Fruit fly (Drosophila melanogaster) whole organism, embryonic: ENCODE results near the gene CG5731.
A peak's percentile ranks its signal among the peaks of the same experiment; 100 is the strongest.

Source experiments
- Aef1 ChIP-seq: fragments of 200-800 bp; sonication (Bioruptor generic); IDR thresholded peaks from 3 replicates; pipeline ENCODE4 v1.3.6; 2022; ENCODE audit warnings: missing biosample characterization, missing genetic modification characterization
- Atf-2 ChIP-seq: fragments of 200-800 bp; sonication (Bioruptor generic); optimal IDR thresholded peaks from 2 replicates; lab custom pipeline; 2016; ENCODE audit warnings: missing biosample characterization, missing genetic modification characterization
- CG10147 ChIP-seq: fragments of 200-800 bp; sonication (Bioruptor generic); optimal IDR thresholded peaks from 2 replicates; lab custom pipeline; 2019; ENCODE audit warnings: missing biosample characterization, mild to moderate bottlenecking, missing genetic modification characterization, moderate library complexity
- CG10209 ChIP-seq: fragments of 200-800 bp; sonication (Bioruptor generic); optimal IDR thresholded peaks from 3 replicates; lab custom pipeline; 2017; ENCODE audit warnings: missing biosample characterization, mild to moderate bottlenecking, missing genetic modification characterization, missing genetic modification reagents
- CG12744 ChIP-seq: fragments of 200-800 bp; sonication (Bioruptor generic); optimal IDR thresholded peaks from 2 replicates; lab custom pipeline; 2016; ENCODE audit warnings: missing biosample characterization, missing genetic modification characterization
- CG13424 ChIP-seq: fragments of 200-800 bp; sonication (Bioruptor generic); optimal IDR thresholded peaks from 2 replicates; lab custom pipeline; 2019; ENCODE audit warnings: missing biosample characterization, mild to moderate bottlenecking, missing genetic modification characterization, moderate library complexity
- CG13624 ChIP-seq: fragments of 200-800 bp; sonication (Bioruptor generic); optimal IDR thresholded peaks from 2 replicates; lab custom pipeline; 2016; ENCODE audit warnings: missing biosample characterization, missing genetic modification characterization
- CG14441 ChIP-seq: fragments of 200-800 bp; sonication (Bioruptor generic); IDR thresholded peaks from 2 replicates; pipeline ENCODE4 v1.3.6; 2022; ENCODE audit warnings: missing biosample characterization, missing genetic modification characterization
- CG15514 ChIP-seq: fragments of 200-800 bp; sonication (Bioruptor generic); optimal IDR thresholded peaks from 3 replicates; lab custom pipeline; 2017; ENCODE audit warnings: missing biosample characterization, missing genetic modification characterization, mild to moderate bottlenecking, moderate library complexity, missing genetic modification reagents
- CG16779 ChIP-seq: fragments of 200-800 bp; sonication (Bioruptor generic); IDR thresholded peaks from 2 replicates; pipeline ENCODE4 v1.3.6; 2022; ENCODE audit warnings: missing biosample characterization, missing genetic modification characterization
- CG17186 ChIP-seq: fragments of 200-800 bp; sonication (Bioruptor generic); optimal IDR thresholded peaks from 3 replicates; lab custom pipeline; 2017; ENCODE audit warnings: missing biosample characterization, missing genetic modification reagents, missing genetic modification characterization
- CG17328 ChIP-seq: fragments of 200-800 bp; sonication (Bioruptor generic); IDR thresholded peaks from 2 replicates; pipeline ENCODE4 v1.3.6; 2022; ENCODE audit warnings: missing biosample characterization, missing genetic modification characterization
- CG30403 ChIP-seq: fragments of 200-800 bp; sonication (Bioruptor generic); optimal IDR thresholded peaks from 3 replicates; lab custom pipeline; 2016; ENCODE audit warnings: missing biosample characterization, missing genetic modification characterization
- CG31388 ChIP-seq: fragments of 200-800 bp; sonication (Bioruptor generic); optimal IDR thresholded peaks from 2 replicates; lab custom pipeline; 2016; ENCODE audit warnings: missing biosample characterization, missing genetic modification characterization
- CG4328 ChIP-seq: fragments of 200-800 bp; sonication (Bioruptor generic); optimal IDR thresholded peaks from 3 replicates; lab custom pipeline; 2017; ENCODE audit warnings: missing biosample characterization, missing genetic modification reagents, missing genetic modification characterization
- CG4424 ChIP-seq: fragments of 200-800 bp; sonication (Bioruptor generic); optimal IDR thresholded peaks from 3 replicates; lab custom pipeline; 2016; ENCODE audit warnings: missing biosample characterization, missing genetic modification characterization
- CG6689 ChIP-seq: fragments of 200-800 bp; sonication (Bioruptor generic); IDR thresholded peaks from 2 replicates; pipeline ENCODE4 v1.3.6; 2022; ENCODE audit warnings: missing biosample characterization, missing genetic modification characterization
- CG7271 ChIP-seq: fragments of 200-800 bp; sonication (Bioruptor generic); optimal IDR thresholded peaks from 2 replicates; lab custom pipeline; 2018; ENCODE audit warnings: missing biosample characterization, mild to moderate bottlenecking, missing genetic modification characterization, moderate library complexity
- CG8089 ChIP-seq: fragments of 200-800 bp; sonication (Bioruptor generic); optimal IDR thresholded peaks from 3 replicates; lab custom pipeline; 2016; ENCODE audit warnings: missing biosample characterization, missing genetic modification characterization
- CG9437 ChIP-seq: fragments of 200-800 bp; sonication (Bioruptor generic); optimal IDR thresholded peaks from 2 replicates; lab custom pipeline; 2018; ENCODE audit warnings: missing biosample characterization, mild to moderate bottlenecking, missing genetic modification characterization
- Dek ChIP-seq: fragments of 200-800 bp; sonication (Bioruptor generic); optimal IDR thresholded peaks from 3 replicates; lab custom pipeline; 2019; ENCODE audit warnings: missing biosample characterization, mild to moderate bottlenecking, missing genetic modification characterization, moderate library complexity
- Dll ChIP-seq: fragments of 200-800 bp; sonication (Bioruptor generic); IDR thresholded peaks from 4 replicates; pipeline ENCODE4 v1.3.6; 2022; ENCODE audit warnings: missing biosample characterization, missing genetic modification characterization; ENCODE audit not compliant: partially characterized antibody
- Hand ChIP-seq: fragments of 200-800 bp; sonication (Bioruptor generic); optimal IDR thresholded peaks from 2 replicates; lab custom pipeline; 2017; ENCODE audit warnings: mild to moderate bottlenecking, missing biosample characterization, missing genetic modification reagents, missing genetic modification characterization
- Lhr ChIP-seq: fragments of 200-800 bp; sonication (Bioruptor generic); optimal IDR thresholded peaks from 3 replicates; lab custom pipeline; 2017; ENCODE audit warnings: mild to moderate bottlenecking, missing biosample characterization, missing genetic modification reagents, missing genetic modification characterization
- MTF-1 ChIP-seq: fragments of 200-800 bp; sonication (Bioruptor generic); optimal IDR thresholded peaks from 2 replicates; lab custom pipeline; 2018; ENCODE audit warnings: missing biosample characterization, mild to moderate bottlenecking, missing genetic modification characterization, borderline replicate concordance
- PHDP ChIP-seq: fragments of 200-800 bp; sonication (Bioruptor generic); optimal IDR thresholded peaks from 3 replicates; lab custom pipeline; 2018; ENCODE audit warnings: missing biosample characterization, mild to moderate bottlenecking, missing genetic modification characterization, moderate library complexity
- Rx ChIP-seq: fragments of 200-800 bp; sonication (Bioruptor generic); IDR thresholded peaks from 2 replicates; pipeline ENCODE4 v1.3.6; 2022; ENCODE audit warnings: missing biosample characterization, missing genetic modification characterization
- Side ChIP-seq: fragments of 200-800 bp; sonication (Bioruptor generic); optimal IDR thresholded peaks from 2 replicates; lab custom pipeline; 2016; ENCODE audit warnings: missing biosample characterization, missing genetic modification characterization
- Sox102F ChIP-seq: fragments of 200-800 bp; sonication (Bioruptor generic); optimal IDR thresholded peaks from 2 replicates; lab custom pipeline; 2018; ENCODE audit warnings: missing biosample characterization, mild to moderate bottlenecking, missing genetic modification characterization, moderate library complexity
- abd-A ChIP-seq: fragments of 200-800 bp; sonication (Bioruptor generic); optimal IDR thresholded peaks from 3 replicates; lab custom pipeline; 2019; ENCODE audit warnings: missing biosample characterization, mild to moderate bottlenecking, missing genetic modification characterization, moderate library complexity
- ara ChIP-seq: fragments of 200-800 bp; sonication (Bioruptor generic); IDR thresholded peaks from 2 replicates; pipeline ENCODE4 v1.3.6; 2022; ENCODE audit warnings: missing biosample characterization, missing genetic modification characterization
- bcd ChIP-seq: fragments of 200-800 bp; sonication (Bioruptor generic); optimal IDR thresholded peaks from 2 replicates; lab custom pipeline; 2017; ENCODE audit warnings: missing biosample characterization, mild to moderate bottlenecking, missing genetic modification characterization
- corto ChIP-seq: fragments of 200-800 bp; sonication (Bioruptor generic); optimal IDR thresholded peaks from 2 replicates; lab custom pipeline; 2016; ENCODE audit warnings: missing biosample characterization, mild to moderate bottlenecking, missing genetic modification characterization, moderate library complexity
- crp ChIP-seq, 2 experiments: fragments of 200-800 bp; sonication (Bioruptor generic); optimal IDR thresholded peaks; 2 replicates in 1 of 2; 3 replicates in 1 of 2; lab custom pipeline; 2017; ENCODE audit warnings: missing biosample characterization in 2 of 2, missing genetic modification characterization in 2 of 2, mild to moderate bottlenecking in 1 of 2, moderate library complexity in 1 of 2
- dysf ChIP-seq: fragments of 200-800 bp; sonication (Bioruptor generic); IDR thresholded peaks from 3 replicates; pipeline ENCODE4 v1.3.6; 2022; ENCODE audit warnings: missing biosample characterization, missing genetic modification characterization
- ewg ChIP-seq: fragments of 200-800 bp; sonication (Bioruptor generic); optimal IDR thresholded peaks from 3 replicates; lab custom pipeline; 2017; ENCODE audit warnings: mild to moderate bottlenecking, missing biosample characterization, missing genetic modification reagents, missing genetic modification characterization
- exex ChIP-seq: fragments of 200-800 bp; sonication (Bioruptor generic); optimal IDR thresholded peaks from 4 replicates; lab custom pipeline; 2018; ENCODE audit warnings: missing biosample characterization, mild to moderate bottlenecking, missing genetic modification characterization, moderate library complexity
- fd102C ChIP-seq: fragments of 200-800 bp; sonication (Bioruptor generic); optimal IDR thresholded peaks from 2 replicates; lab custom pipeline; 2018; ENCODE audit warnings: missing biosample characterization, mild to moderate bottlenecking, missing genetic modification characterization, moderate library complexity
- grau ChIP-seq: fragments of 200-800 bp; optimal IDR thresholded peaks from 3 replicates; lab custom pipeline; 2019; ENCODE audit warnings: missing biosample characterization, mild to moderate bottlenecking, missing genetic modification characterization, moderate library complexity
- grn ChIP-seq: fragments of 200-800 bp; sonication (Bioruptor generic); optimal IDR thresholded peaks from 3 replicates; lab custom pipeline; 2017; ENCODE audit warnings: missing biosample characterization, missing genetic modification characterization
- lbe ChIP-seq: fragments of 200-800 bp; sonication (Bioruptor generic); optimal IDR thresholded peaks from 2 replicates; lab custom pipeline; 2016; ENCODE audit warnings: missing biosample characterization, mild to moderate bottlenecking, missing genetic modification characterization
- lov ChIP-seq, 2 experiments: fragments of 200-800 bp in 1 of 2; fragments of >200 bp in 1 of 2; sonication (Bioruptor generic) in 1 of 2; IDR thresholded peaks in 1 of 2; optimal IDR thresholded peaks in 1 of 2; 2 replicates in 1 of 2; 3 replicates in 1 of 2; pipeline versions ENCODE4 v1.3.6 to Lab custom; 2017 to 2022; ENCODE audit warnings: missing biosample characterization in 1 of 2, missing genetic modification characterization in 1 of 2
- psq ChIP-seq: fragments of 200-800 bp; sonication (Bioruptor generic); optimal IDR thresholded peaks from 2 replicates; lab custom pipeline; 2017; ENCODE audit warnings: missing biosample characterization, missing genetic modification characterization
- pum ChIP-seq: fragments of 200-800 bp; sonication (Bioruptor generic); optimal IDR thresholded peaks from 2 replicates; lab custom pipeline; 2016; ENCODE audit warnings: missing biosample characterization, missing genetic modification characterization
- sim ChIP-seq: fragments of 200-800 bp; sonication (Bioruptor generic); IDR thresholded peaks from 2 replicates; pipeline ENCODE4 v1.3.6; 2022; ENCODE audit warnings: missing biosample characterization, missing genetic modification characterization
- ssp ChIP-seq: fragments of 200-800 bp; sonication (Bioruptor generic); IDR thresholded peaks from 2 replicates; pipeline ENCODE4 v1.3.6; 2022; ENCODE audit warnings: missing biosample characterization, missing genetic modification characterization
- tap ChIP-seq: fragments of 200-800 bp; optimal IDR thresholded peaks from 3 replicates; lab custom pipeline; 2019; ENCODE audit warnings: missing biosample characterization, mild to moderate bottlenecking, missing genetic modification characterization, moderate library complexity
- ttk ChIP-seq: fragments of 200-800 bp; sonication (Bioruptor generic); IDR thresholded peaks from 2 replicates; pipeline ENCODE4 v2.1.2; 2022; ENCODE audit warnings: missing biosample characterization, missing genetic modification characterization
- vfl ChIP-seq: fragments of 200-800 bp; sonication (Bioruptor generic); optimal IDR thresholded peaks from 2 replicates; lab custom pipeline; 2016; ENCODE audit warnings: missing biosample characterization, missing genetic modification characterization
- wek ChIP-seq: fragments of 200-800 bp; sonication (Bioruptor generic); optimal IDR thresholded peaks from 3 replicates; lab custom pipeline; 2018; ENCODE audit warnings: missing biosample characterization, mild to moderate bottlenecking, missing genetic modification characterization, moderate library complexity

The CG5731 gene

dm6 chr2L:10249655-10250202 lies 40.2 kb upstream of the CG5731 start (continued):
- TF ChIP-seq dysf (no peak), Side (GFP tag; lab: Kevin White, UChicago) (peak; percentile 1), CG16779 (GFP tag; lab: Robert Waterston, UW) (no peak), exex (tag; lab: Kevin White, UChicago) (peak; percentile 55), Aef1 (no peak), vfl (no peak), lbe (no peak), grau (tag; lab: Kevin White, UChicago) (no peak), CG17186 (GFP tag; lab: Kevin White, UChicago) (no peak), CG4424 (GFP tag; lab: Kevin White, UChicago) (no peak), Lhr (GFP tag; lab: Kevin White, UChicago) (no peak), CG13424 (tag; lab: Kevin White, UChicago) (peak; percentile 34), crp (GFP tag; optimal IDR thresholded peaks at IDR 0.05; lab: Kevin White, UChicago) (no peak), CG8089 (GFP tag; lab: Kevin White, UChicago) (peak; percentile 26), MTF-1 (GFP tag; lab: Kevin White, UChicago) (no peak), grn (GFP tag; lab: Kevin White, UChicago) (peak; percentile 20), Sox102F (GFP tag; lab: Kevin White, UChicago) (no peak), CG14441 (GFP tag; lab: Robert Waterston, UW) (no peak), CG7271 (tag; lab: Kevin White, UChicago) (no peak), CG10147 (GFP tag; lab: Kevin White, UChicago) (no peak), Dll (0 out of 4 replicates have a peak, but pooled peaks have one; percentile 24), ara (GFP tag; lab: Robert Waterston, UW) (no peak), CG12744 (no peak), fd102C (GFP tag; lab: Kevin White, UChicago) (peak; percentile 46), PHDP (tag; lab: Kevin White, UChicago) (no peak), pum (GFP tag; lab: Kevin White, UChicago) (no peak), sim (no peak), Rx (no peak), Atf-2 (no peak), bcd (GFP tag; lab: Kevin White, UChicago) (no peak), CG31388 (GFP tag; lab: Kevin White, UChicago) (no peak), Dek (no peak), ewg (GFP tag; lab: Kevin White, UChicago) (no peak), CG6689 (no peak), tap (no peak), ttk (GFP tag; lab: Robert Waterston, UW) (no peak), CG30403 (GFP tag; lab: Kevin White, UChicago) (no peak), psq (GFP tag; lab: Kevin White, UChicago) (no peak), CG10209 (GFP tag; lab: Kevin White, UChicago) (no peak), wek (peak; percentile 70), ssp (GFP tag; lab: Robert Waterston, UW) (no peak), Hand (GFP tag; lab: Kevin White, UChicago) (no peak), CG13624 (GFP tag; lab: Kevin White, UChicago) (no peak), lov (optimal IDR thresholded peaks at IDR 0.05; lab: Kevin White, UChicago) (no peak), lov (GFP tag; IDR thresholded peaks at IDR 0.05; lab: Robert Waterston, UW) (no peak), CG17328 (GFP tag; lab: Robert Waterston, UW) (no peak), CG4328 (GFP tag; lab: Kevin White, UChicago) (peak; percentile 68), CG15514 (GFP tag; lab: Kevin White, UChicago) (no peak), abd-A (tag; lab: Kevin White, UChicago) (no peak), corto (GFP tag; lab: Kevin White, UChicago) (peak; percentile 20), CG9437 (GFP tag; lab: Kevin White, UChicago) (no peak)
